Worm (Caenorhabditis elegans) whole organism, young adult: ENCODE data around the gene Y53G8AR.1.
A peak's percentile ranks its signal among the peaks of the same experiment; 100 is the strongest.

ENCODE experiments used
- B0019.2 ChIP-seq: fragments of 200-800 bp; sonication (Bioruptor generic); conservative IDR thresholded peaks from 2 replicates; pipeline ENCODE4 v1.3.6; 2022; ENCODE audit warnings: missing genetic modification reagents, missing genetic modification characterization, missing compliant biosample characterization
- B0336.3 ChIP-seq: fragments of 200-800 bp; sonication (Bioruptor generic); IDR thresholded peaks from 2 replicates; pipeline ENCODE4 v1.3.6; 2022; ENCODE audit warnings: missing genetic modification characterization, missing compliant biosample characterization
- F33H1.4 ChIP-seq: fragments of 200-800 bp; sonication (Bioruptor generic); IDR thresholded peaks from 2 replicates; pipeline ENCODE4 v1.3.6; 2022; ENCODE audit warnings: missing genetic modification reagents, missing genetic modification characterization, missing compliant biosample characterization
- F57C9.4 ChIP-seq: sonication (generic microtip); optimal IDR thresholded peaks from 2 replicates; lab custom pipeline; 2017; ENCODE audit warnings: mild to moderate bottlenecking, missing genetic modification characterization, missing compliant biosample characterization
- T26A5.8 ChIP-seq: sonication (generic microtip); optimal IDR thresholded peaks from 2 replicates; lab custom pipeline; 2016; ENCODE audit warnings: missing genetic modification characterization, missing compliant biosample characterization
- Y53F4B.3 ChIP-seq: fragments of 200-800 bp; sonication (Bioruptor generic); IDR thresholded peaks from 2 replicates; pipeline ENCODE4 v1.3.6; 2022; ENCODE audit warnings: missing genetic modification reagents, missing genetic modification characterization, missing compliant biosample characterization
- Y79H2A.3 ChIP-seq: fragments of 200-800 bp; sonication (Bioruptor generic); conservative IDR thresholded peaks from 2 replicates; pipeline ENCODE4 v1.3.6; 2022; ENCODE audit warnings: missing genetic modification reagents, missing genetic modification characterization, missing compliant biosample characterization
- aptf-2 ChIP-seq: fragments of 200-800 bp; sonication (Bioruptor generic); conservative IDR thresholded peaks from 2 replicates; pipeline ENCODE4 v1.3.6; 2022; ENCODE audit warnings: missing genetic modification reagents, missing genetic modification characterization, missing compliant biosample characterization
- athp-1 ChIP-seq: sonication (generic microtip); optimal IDR thresholded peaks from 2 replicates; lab custom pipeline; 2017; ENCODE audit warnings: mild to moderate bottlenecking, missing genetic modification characterization, missing compliant biosample characterization
- attf-3 ChIP-seq: fragments of 200-800 bp; sonication (Bioruptor generic); conservative IDR thresholded peaks from 2 replicates; pipeline ENCODE4 v1.3.6; 2022; ENCODE audit warnings: missing genetic modification reagents, missing genetic modification characterization, missing compliant biosample characterization
- ccch-3 ChIP-seq: fragments of 200-800 bp; sonication (Bioruptor generic); optimal IDR thresholded peaks from 2 replicates; lab custom pipeline; 2018; ENCODE audit warnings: mild to moderate bottlenecking, missing genetic modification characterization, missing compliant biosample characterization
- cebp-2 ChIP-seq: fragments of 200-800 bp; sonication (Bioruptor generic); IDR thresholded peaks from 2 replicates; pipeline ENCODE4 v1.3.6; 2022; ENCODE audit warnings: missing genetic modification characterization, missing compliant biosample characterization
- ceh-40 ChIP-seq: fragments of 200-800 bp; sonication (Bioruptor generic); IDR thresholded peaks from 2 replicates; pipeline ENCODE4 v1.3.6; 2022; ENCODE audit warnings: missing genetic modification characterization, missing compliant biosample characterization
- ceh-58 ChIP-seq: fragments of 200-800 bp; sonication (Bioruptor generic); IDR thresholded peaks from 2 replicates; pipeline ENCODE4 v1.3.6; 2022; ENCODE audit warnings: missing genetic modification characterization, missing compliant biosample characterization
- dpl-1 ChIP-seq: fragments of 150-350 bp; optimal IDR thresholded peaks from 2 replicates; lab custom pipeline; 2014; ENCODE audit warnings: missing biosample characterization, missing genetic modification reagents, missing genetic modification characterization
- efl-1 ChIP-seq: fragments of 150-350 bp; optimal IDR thresholded peaks from 2 replicates; lab custom pipeline; 2014; ENCODE audit warnings: missing biosample characterization, missing genetic modification reagents, missing genetic modification characterization
- egrh-3 ChIP-seq: fragments of 200-800 bp; sonication (Bioruptor generic); IDR thresholded peaks from 2 replicates; pipeline ENCODE4 v1.3.6; 2022; ENCODE audit warnings: missing genetic modification reagents, missing genetic modification characterization, missing compliant biosample characterization
- ets-4 ChIP-seq: fragments of 200-800 bp; sonication (Bioruptor generic); optimal IDR thresholded peaks from 2 replicates; lab custom pipeline; 2018; ENCODE audit warnings: mild to moderate bottlenecking, missing genetic modification characterization, missing compliant biosample characterization
- hmg-1.2 ChIP-seq: fragments of 200-800 bp; sonication (Bioruptor generic); IDR thresholded peaks from 2 replicates; pipeline ENCODE4 v1.3.6; 2022; ENCODE audit warnings: missing genetic modification reagents, missing genetic modification characterization, missing compliant biosample characterization
- lin-35 ChIP-seq, 3 experiments: fragments of 150-350 bp in 2 of 3; sonication (generic microtip) in 1 of 3; optimal IDR thresholded peaks; 2 replicates each; lab custom pipeline; 2014 to 2018; ENCODE audit warnings: missing biosample characterization in 3 of 3, missing genetic modification characterization in 3 of 3, missing genetic modification reagents in 3 of 3
- lin-54 ChIP-seq: fragments of 200-800 bp; sonication (Bioruptor generic); optimal IDR thresholded peaks from 2 replicates; lab custom pipeline; 2018; ENCODE audit warnings: mild to moderate bottlenecking, missing genetic modification characterization, missing compliant biosample characterization
- lsl-1 ChIP-seq: fragments of 200-800 bp; sonication (Bioruptor generic); optimal IDR thresholded peaks from 2 replicates; lab custom pipeline; 2018; ENCODE audit warnings: mild to moderate bottlenecking, missing genetic modification characterization, moderate library complexity, missing compliant biosample characterization
- madf-6 ChIP-seq: fragments of 200-800 bp; sonication (Bioruptor generic); IDR thresholded peaks from 2 replicates; pipeline ENCODE4 v1.3.6; 2022; ENCODE audit warnings: missing genetic modification reagents, missing genetic modification characterization, missing compliant biosample characterization
- madf-8 ChIP-seq: fragments of 200-800 bp; sonication (Bioruptor generic); conservative IDR thresholded peaks from 2 replicates; pipeline ENCODE4 v1.3.6; 2022; ENCODE audit warnings: missing genetic modification reagents, missing genetic modification characterization, missing compliant biosample characterization
- mcd-1 ChIP-seq: fragments of 200-800 bp; sonication (Bioruptor generic); IDR thresholded peaks from 2 replicates; pipeline ENCODE4 v1.3.6; 2022; ENCODE audit warnings: missing genetic modification reagents, missing genetic modification characterization, missing compliant biosample characterization
- mes-4 ChIP-seq: sonication (generic microtip); optimal IDR thresholded peaks from 2 replicates; lab custom pipeline; 2016; ENCODE audit warnings: missing genotype, missing genetic modification characterization, missing compliant biosample characterization
- nhr-90 ChIP-seq: sonication (generic microtip); optimal IDR thresholded peaks from 2 replicates; lab custom pipeline; 2016; ENCODE audit warnings: missing genotype, mild to moderate bottlenecking, missing genetic modification characterization, missing compliant biosample characterization
- pha-4 ChIP-seq: fragments of 150-350 bp; sonication (generic microtip); optimal IDR thresholded peaks from 2 replicates; lab custom pipeline; 2014; ENCODE audit warnings: missing biosample characterization, missing genetic modification reagents, missing genetic modification characterization
- rec-8 ChIP-seq, 2 experiments: sonication (generic microtip); optimal IDR thresholded peaks; 2 replicates each; lab custom pipeline; 2016; ENCODE audit warnings: mild to moderate bottlenecking in 2 of 2, missing genetic modification characterization in 2 of 2, missing genetic modification reagents in 2 of 2, missing genotype in 2 of 2, missing biosample characterization in 1 of 2, missing compliant biosample characterization in 1 of 2, moderate library complexity in 1 of 2
- rpc-1 ChIP-seq, 2 experiments: fragments of 150-350 bp in 1 of 2; sonication (generic microtip) in 1 of 2; optimal IDR thresholded peaks; 2 replicates each; lab custom pipeline; 2014 to 2018; ENCODE audit warnings: missing biosample characterization in 1 of 2, missing genetic modification characterization in 1 of 2, missing genetic modification reagents in 1 of 2, missing genotype in 1 of 2
- snpc-3.4 ChIP-seq: sonication (generic microtip); optimal IDR thresholded peaks from 2 replicates; lab custom pipeline; 2017; ENCODE audit warnings: missing genetic modification characterization, mild to moderate bottlenecking, missing compliant biosample characterization, antibody characterized with exemption, moderate library complexity, missing genotype, missing genetic modification reagents
- xnd-1 ChIP-seq: sonication (generic microtip); optimal IDR thresholded peaks from 2 replicates; lab custom pipeline; 2016; ENCODE audit warnings: missing genotype, missing genetic modification reagents, missing genetic modification characterization, missing compliant biosample characterization
- zim-3 ChIP-seq: sonication (generic microtip); optimal IDR thresholded peaks from 2 replicates; lab custom pipeline; 2017; ENCODE audit warnings: mild to moderate bottlenecking, missing genetic modification characterization, moderate library complexity, missing compliant biosample characterization
- ztf-25 ChIP-seq: fragments of 200-800 bp; sonication (Bioruptor generic); IDR thresholded peaks from 2 replicates; pipeline ENCODE4 v1.3.6; 2022; ENCODE audit warnings: missing genetic modification reagents, missing genetic modification characterization, missing compliant biosample characterization
- ztf-28 ChIP-seq: fragments of 200-800 bp; sonication (Bioruptor generic); IDR thresholded peaks from 2 replicates; pipeline ENCODE4 v1.3.6; 2022; ENCODE audit warnings: missing genetic modification reagents, missing genetic modification characterization, missing compliant biosample characterization
- ztf-6 ChIP-seq: fragments of 200-800 bp; sonication (Bioruptor generic); IDR thresholded peaks from 2 replicates; pipeline ENCODE4 v1.3.6; 2022; ENCODE audit warnings: missing genetic modification reagents, missing genetic modification characterization, missing compliant biosample characterization

The Y53G8AR.1 gene

ce11 chrIII:3311607-3312006 lies 21.2 kb upstream of the Y53G8AR.1 start:
- TF ChIP-seq efl-1 (GFP tag; lab: Kevin White, UChicago) (peak; percentile 40), Y53F4B.3 (GFP tag; lab: Robert Waterston, UW) (no peak), ceh-40 (GFP tag; lab: Robert Waterston, UW) (no peak), T26A5.8 (tag; lab: Kevin White, UChicago) (no peak), pha-4 (no peak), B0019.2 (GFP tag; lab: Robert Waterston, UW) (no peak), mcd-1 (GFP tag; lab: Robert Waterston, UW) (peak; percentile 63), lin-54 (peak; percentile 49), ets-4 (GFP tag; lab: Kevin White, UChicago) (no peak)

ce11 chrIII:3312111-3312510 lies 20.7 kb upstream of the Y53G8AR.1 start:
- no peak for TF ChIP-seq rec-8 (tag; optimal IDR thresholded peaks at IDR 0.05; lab: Kevin White, UChicago)
- peak; percentile 22; the same call in 1 of the 2 replicates for TF ChIP-seq F33H1.4 (GFP tag; lab: Robert Waterston, UW)
- peak; percentile 60 for TF ChIP-seq efl-1 (GFP tag; lab: Kevin White, UChicago)
- peak; percentile 0 for TF ChIP-seq lin-54
- TF ChIP-seq madf-6 (GFP tag; lab: Robert Waterston, UW) = peak; percentile 57
- TF ChIP-seq rpc-1 (optimal IDR thresholded peaks at IDR 0.05; lab: Kevin White, UChicago) = no peak
- TF ChIP-seq rpc-1 (tag; optimal IDR thresholded peaks at IDR 0.05; lab: Kevin White, UChicago) = no peak
- peak; percentile 83 for TF ChIP-seq lsl-1 (GFP tag; lab: Kevin White, UChicago)
- no peak for TF ChIP-seq nhr-90
- 0 out of 2 replicates have a peak, but pooled peaks have one; percentile 9 for TF ChIP-seq madf-8 (GFP tag; lab: Robert Waterston, UW)
- TF ChIP-seq dpl-1 (GFP tag; lab: Kevin White, UChicago) = peak; percentile 11
- peak; percentile 36 for TF ChIP-seq xnd-1

- TF ChIP-seq hmg-1.2 (0 out of 2 replicates have a peak, but pooled peaks have one; percentile 2), egrh-3 (GFP tag; lab: Robert Waterston, UW) (0 out of 2 replicates have a peak, but pooled peaks have one; percentile 3), Y79H2A.3 (GFP tag; lab: Robert Waterston, UW) (no peak; the same call in 1 of the 2 replicates), madf-6 (GFP tag; lab: Robert Waterston, UW) (peak; percentile 11; the same call in 1 of the 2 replicates), ztf-25 (GFP tag; lab: Robert Waterston, UW) (peak; percentile 60; the same call in 1 of the 2 replicates), B0336.3 (0 out of 2 replicates have a peak, but pooled peaks have one; percentile 9)
Observed at ce11 chrIII:3317887-3318286, 14.9 kb upstream of the Y53G8AR.1 start.

- TF ChIP-seq ccch-3 (GFP tag; lab: Kevin White, UChicago) (no peak), F57C9.4 (tag; lab: Kevin White, UChicago) (no peak), zim-3 (tag; lab: Kevin White, UChicago) (no peak), rpc-1 (optimal IDR thresholded peaks at IDR 0.05; lab: Kevin White, UChicago) (no peak), rpc-1 (tag; optimal IDR thresholded peaks at IDR 0.05; lab: Kevin White, UChicago) (no peak), ceh-58 (no peak), ztf-28 (GFP tag; lab: Robert Waterston, UW) (no peak), athp-1 (tag; lab: Kevin White, UChicago) (no peak), Y79H2A.3 (GFP tag; lab: Robert Waterston, UW) (no peak), ztf-6 (GFP tag; lab: Robert Waterston, UW) (no peak), attf-3 (GFP tag; lab: Robert Waterston, UW) (no peak), aptf-2 (GFP tag; lab: Robert Waterston, UW) (no peak), mes-4 (tag; lab: Kevin White, UChicago) (no peak), cebp-2 (no peak), snpc-3.4 (tag; lab: Kevin White, UChicago) (no peak), ztf-25 (GFP tag; lab: Robert Waterston, UW) (no peak), Y53F4B.3 (GFP tag; lab: Robert Waterston, UW) (no peak), lin-35 (GFP tag; optimal IDR thresholded peaks at IDR 0.05; lab: Kevin White, UChicago) (no peak)
Observed at ce11 chrIII:3321145-3321544, 11.7 kb upstream of the Y53G8AR.1 start, which contains the start of gene Y53G8AR.9. TSS of gene Y53G8AR.9 (minus strand) at chrIII:3321245.
